Fruit fly (Drosophila melanogaster) whole organism, embryonic: Measurements from ENCODE around the gene Cyp312a1.

Experiments used
- ATbp ChIP-seq: fragments of 200-800 bp; sonication (Bioruptor generic); optimal IDR thresholded peaks from 2 replicates; lab custom pipeline; 2017; ENCODE audit warnings: missing biosample characterization, mild to moderate bottlenecking, missing genetic modification characterization, missing genetic modification reagents
- CG10565 ChIP-seq: fragments of 200-800 bp; sonication (Bioruptor generic); optimal IDR thresholded peaks from 3 replicates; lab custom pipeline; 2016; ENCODE audit warnings: missing biosample characterization, mild to moderate bottlenecking, missing genetic modification characterization
- CG11696 ChIP-seq: fragments of 200-800 bp; sonication (Bioruptor generic); IDR thresholded peaks from 2 replicates; pipeline ENCODE4 v1.3.6; 2022; ENCODE audit warnings: missing biosample characterization, missing genetic modification characterization
- CG12071 ChIP-seq: fragments of 200-800 bp; sonication (Bioruptor generic); optimal IDR thresholded peaks from 3 replicates; lab custom pipeline; 2018; ENCODE audit warnings: missing biosample characterization, mild to moderate bottlenecking, missing genetic modification characterization
- CG12155 ChIP-seq: fragments of 200-800 bp; sonication (Bioruptor generic); optimal IDR thresholded peaks from 3 replicates; lab custom pipeline; 2016; ENCODE audit warnings: missing biosample characterization, missing genetic modification characterization
- CG1233 ChIP-seq: fragments of 200-800 bp; sonication (Bioruptor generic); optimal IDR thresholded peaks from 4 replicates; lab custom pipeline; 2018; ENCODE audit warnings: missing biosample characterization, mild to moderate bottlenecking, missing genetic modification characterization
- CG15011 ChIP-seq: fragments of 200-800 bp; sonication (Bioruptor generic); optimal IDR thresholded peaks from 3 replicates; lab custom pipeline; 2018; ENCODE audit warnings: missing biosample characterization, mild to moderate bottlenecking, missing genetic modification characterization
- CG15696 ChIP-seq: fragments of 200-800 bp; sonication (Bioruptor generic); optimal IDR thresholded peaks from 2 replicates; lab custom pipeline; 2019; ENCODE audit warnings: missing biosample characterization, mild to moderate bottlenecking, missing genetic modification characterization, moderate library complexity
- CG1603 ChIP-seq: fragments of 200-800 bp; sonication (Bioruptor generic); optimal IDR thresholded peaks from 2 replicates; lab custom pipeline; 2019; ENCODE audit warnings: missing biosample characterization, mild to moderate bottlenecking, missing genetic modification characterization, moderate library complexity
- CG1647 ChIP-seq: fragments of 200-800 bp; sonication (Bioruptor generic); optimal IDR thresholded peaks from 3 replicates; lab custom pipeline; 2016; ENCODE audit warnings: missing biosample characterization, missing genetic modification characterization
- CG17328 ChIP-seq: fragments of 200-800 bp; sonication (Bioruptor generic); IDR thresholded peaks from 2 replicates; pipeline ENCODE4 v1.3.6; 2022; ENCODE audit warnings: missing biosample characterization, missing genetic modification characterization
- CG17912 ChIP-seq: fragments of 200-800 bp; sonication (Bioruptor generic); optimal IDR thresholded peaks from 2 replicates; lab custom pipeline; 2018; ENCODE audit warnings: missing biosample characterization, mild to moderate bottlenecking, missing genetic modification characterization
- CG2889 ChIP-seq: fragments of 200-800 bp; sonication (Bioruptor generic); IDR thresholded peaks from 3 replicates; pipeline ENCODE4 v1.3.6; 2022; ENCODE audit warnings: missing biosample characterization, missing genetic modification characterization
- CG31224 ChIP-seq: fragments of 200-800 bp; sonication (Bioruptor generic); IDR thresholded peaks from 2 replicates; pipeline ENCODE4 v1.3.6; 2022; ENCODE audit warnings: missing biosample characterization, missing genetic modification characterization
- CG3281 ChIP-seq: fragments of 200-800 bp; sonication (Bioruptor generic); optimal IDR thresholded peaks from 3 replicates; lab custom pipeline; 2017; ENCODE audit warnings: missing biosample characterization, mild to moderate bottlenecking, missing genetic modification characterization
- CG4360 ChIP-seq: fragments of 200-800 bp; sonication (Bioruptor generic); IDR thresholded peaks from 2 replicates; pipeline ENCODE4 v1.3.6; 2022; ENCODE audit warnings: missing biosample characterization, missing genetic modification characterization
- CG4617 ChIP-seq: fragments of 200-800 bp; sonication (Bioruptor generic); optimal IDR thresholded peaks from 3 replicates; lab custom pipeline; 2016; ENCODE audit warnings: missing biosample characterization, missing genetic modification characterization, borderline replicate concordance
- CG4820 ChIP-seq: fragments of 200-800 bp; sonication (Bioruptor generic); optimal IDR thresholded peaks from 3 replicates; lab custom pipeline; 2016; ENCODE audit warnings: missing biosample characterization, missing genetic modification characterization
- CG5953 ChIP-seq: fragments of 200-800 bp; sonication (Bioruptor generic); IDR thresholded peaks from 2 replicates; pipeline ENCODE4 v1.3.6; 2022; ENCODE audit warnings: missing biosample characterization, missing genetic modification characterization
- CG6683 ChIP-seq: fragments of 200-800 bp; sonication (Bioruptor generic); optimal IDR thresholded peaks from 2 replicates; lab custom pipeline; 2017; ENCODE audit warnings: missing biosample characterization, mild to moderate bottlenecking, missing genetic modification characterization, missing genetic modification reagents
- CG6813 ChIP-seq: fragments of 200-800 bp; sonication (Bioruptor generic); optimal IDR thresholded peaks from 2 replicates; lab custom pipeline; 2017; ENCODE audit warnings: missing biosample characterization, missing genetic modification characterization, mild to moderate bottlenecking, moderate library complexity, missing genetic modification reagents
- CG7786 ChIP-seq: fragments of 200-800 bp; sonication (Bioruptor generic); optimal IDR thresholded peaks from 2 replicates; lab custom pipeline; 2016; ENCODE audit warnings: missing biosample characterization, missing genetic modification characterization
- CG8290 ChIP-seq, 3 experiments: fragments of 200-800 bp; sonication (Bioruptor generic); optimal IDR thresholded peaks; 2 replicates each; lab custom pipeline; 2016 to 2019; ENCODE audit warnings: missing biosample characterization in 3 of 3, missing genetic modification characterization in 3 of 3, mild to moderate bottlenecking in 2 of 3, moderate library complexity in 1 of 3
- CG8765 ChIP-seq: fragments of 200-800 bp; sonication (Bioruptor generic); IDR thresholded peaks from 2 replicates; pipeline ENCODE4 v1.3.6; 2022; ENCODE audit warnings: missing biosample characterization, missing genetic modification characterization
- CG9727 ChIP-seq: fragments of 200-800 bp; sonication (Bioruptor generic); optimal IDR thresholded peaks from 3 replicates; lab custom pipeline; 2017; ENCODE audit warnings: missing biosample characterization, mild to moderate bottlenecking, missing genetic modification characterization
- Chrac-16 ChIP-seq: fragments of 200-800 bp; sonication (Bioruptor generic); optimal IDR thresholded peaks from 3 replicates; lab custom pipeline; 2016; ENCODE audit warnings: missing biosample characterization, missing genetic modification characterization
- Doc2 ChIP-seq: fragments of 200-800 bp; sonication (Bioruptor generic); IDR thresholded peaks from 2 replicates; pipeline ENCODE4 v1.3.6; 2022; ENCODE audit warnings: missing biosample characterization, missing genetic modification characterization
- Drgx ChIP-seq: fragments of 200-800 bp; sonication (Bioruptor generic); IDR thresholded peaks from 2 replicates; pipeline ENCODE4 v1.3.6; 2022; ENCODE audit warnings: missing biosample characterization, missing genetic modification characterization
- Fer3 ChIP-seq: fragments of 200-800 bp; sonication (Bioruptor generic); optimal IDR thresholded peaks from 2 replicates; lab custom pipeline; 2018; ENCODE audit warnings: missing biosample characterization, mild to moderate bottlenecking, missing genetic modification characterization, moderate library complexity
- HLH4C ChIP-seq: fragments of 200-800 bp; sonication (Bioruptor generic); IDR thresholded peaks from 3 replicates; pipeline ENCODE4 v1.3.6; 2022; ENCODE audit warnings: missing biosample characterization, missing genetic modification characterization; ENCODE audit not compliant: partially characterized antibody
- Hey ChIP-seq: fragments of 200-800 bp; sonication (Bioruptor generic); optimal IDR thresholded peaks from 3 replicates; lab custom pipeline; 2018; ENCODE audit warnings: missing biosample characterization, mild to moderate bottlenecking, missing genetic modification characterization
- Hr39 ChIP-seq: fragments of >200 bp; optimal IDR thresholded peaks from 2 replicates; lab custom pipeline; 2017
- Mad ChIP-seq: fragments of 200-800 bp; sonication (Bioruptor generic); optimal IDR thresholded peaks from 2 replicates; lab custom pipeline; 2016; ENCODE audit warnings: missing biosample characterization, missing genetic modification characterization
- Nf-YC ChIP-seq: fragments of 200-800 bp; optimal IDR thresholded peaks from 3 replicates; lab custom pipeline; 2019; ENCODE audit warnings: missing biosample characterization, mild to moderate bottlenecking, missing genetic modification characterization, moderate library complexity
- Pdp1 ChIP-seq, 2 experiments: fragments of 200-800 bp; sonication (Bioruptor generic); optimal IDR thresholded peaks; 3 replicates each; lab custom pipeline; 2016; ENCODE audit warnings: missing biosample characterization in 2 of 2, missing genetic modification characterization in 2 of 2, mild to moderate bottlenecking in 1 of 2, moderate library complexity in 1 of 2
- Sin3A ChIP-seq: fragments of >200 bp; optimal IDR thresholded peaks from 2 replicates; lab custom pipeline; 2018
- Spps ChIP-seq: fragments of 200-800 bp; sonication (Bioruptor generic); optimal IDR thresholded peaks from 2 replicates; lab custom pipeline; 2018; ENCODE audit warnings: missing biosample characterization, mild to moderate bottlenecking, missing genetic modification characterization
- Xbp1 ChIP-seq: fragments of 200-800 bp; sonication (Bioruptor generic); optimal IDR thresholded peaks from 3 replicates; lab custom pipeline; 2016; ENCODE audit warnings: missing biosample characterization, mild to moderate bottlenecking, missing genetic modification characterization
- abd-A ChIP-seq: fragments of 200-800 bp; sonication (Bioruptor generic); optimal IDR thresholded peaks from 3 replicates; lab custom pipeline; 2019; ENCODE audit warnings: missing biosample characterization, mild to moderate bottlenecking, missing genetic modification characterization, moderate library complexity
- ems ChIP-seq: fragments of 200-800 bp; sonication (Bioruptor generic); optimal IDR thresholded peaks from 3 replicates; lab custom pipeline; 2016; ENCODE audit warnings: missing biosample characterization, missing genetic modification characterization
- gem ChIP-seq: fragments of 200-800 bp; sonication (Bioruptor generic); optimal IDR thresholded peaks from 2 replicates; lab custom pipeline; 2019; ENCODE audit warnings: missing biosample characterization, mild to moderate bottlenecking, missing genetic modification characterization, moderate library complexity
- grn ChIP-seq: fragments of 200-800 bp; sonication (Bioruptor generic); optimal IDR thresholded peaks from 3 replicates; lab custom pipeline; 2017; ENCODE audit warnings: missing biosample characterization, missing genetic modification characterization
- h ChIP-seq: fragments of >200 bp; optimal IDR thresholded peaks from 2 replicates; lab custom pipeline; 2017
- lov ChIP-seq, 2 experiments: fragments of 200-800 bp in 1 of 2; fragments of >200 bp in 1 of 2; sonication (Bioruptor generic) in 1 of 2; IDR thresholded peaks in 1 of 2; optimal IDR thresholded peaks in 1 of 2; 2 replicates in 1 of 2; 3 replicates in 1 of 2; pipeline versions ENCODE4 v1.3.6 to Lab custom; 2017 to 2022; ENCODE audit warnings: missing biosample characterization in 1 of 2, missing genetic modification characterization in 1 of 2
- otp ChIP-seq: fragments of 200-800 bp; sonication (Bioruptor generic); IDR thresholded peaks from 3 replicates; pipeline ENCODE4, ENCODE4 v1.3.6; 2022; ENCODE audit warnings: missing biosample characterization, missing genetic modification characterization
- pfk ChIP-seq: fragments of 200-800 bp; sonication (Bioruptor generic); optimal IDR thresholded peaks from 2 replicates; lab custom pipeline; 2018; ENCODE audit warnings: missing biosample characterization, mild to moderate bottlenecking, missing genetic modification characterization, moderate library complexity
- phol ChIP-seq: fragments of 200-800 bp; sonication (Bioruptor generic); optimal IDR thresholded peaks from 3 replicates; lab custom pipeline; 2018; ENCODE audit warnings: missing biosample characterization, mild to moderate bottlenecking, missing genetic modification characterization, moderate library complexity
- run ChIP-seq: fragments of 200-800 bp; sonication (Bioruptor generic); optimal IDR thresholded peaks from 3 replicates; lab custom pipeline; 2018; ENCODE audit warnings: missing biosample characterization, mild to moderate bottlenecking, missing genetic modification characterization
- ssp ChIP-seq: fragments of 200-800 bp; sonication (Bioruptor generic); IDR thresholded peaks from 2 replicates; pipeline ENCODE4 v1.3.6; 2022; ENCODE audit warnings: missing biosample characterization, missing genetic modification characterization
- tll ChIP-seq, 2 experiments: fragments of 200-800 bp in 1 of 2; fragments of >200 bp in 1 of 2; sonication (Bioruptor generic) in 1 of 2; optimal IDR thresholded peaks; 2 replicates each; lab custom pipeline; 2017 to 2019; ENCODE audit warnings: missing biosample characterization in 2 of 2, missing genetic modification characterization in 2 of 2, mild to moderate bottlenecking in 1 of 2, moderate library complexity in 1 of 2
- vnd ChIP-seq: fragments of 200-800 bp; sonication (Bioruptor generic); IDR thresholded peaks from 3 replicates; pipeline ENCODE4 v1.3.6; 2022; ENCODE audit warnings: missing biosample characterization, missing genetic modification characterization; ENCODE audit not compliant: partially characterized antibody
- yki ChIP-seq: fragments of >200 bp; optimal IDR thresholded peaks from 3 replicates; lab custom pipeline; 2018

The Cyp312a1 gene

DNA sequence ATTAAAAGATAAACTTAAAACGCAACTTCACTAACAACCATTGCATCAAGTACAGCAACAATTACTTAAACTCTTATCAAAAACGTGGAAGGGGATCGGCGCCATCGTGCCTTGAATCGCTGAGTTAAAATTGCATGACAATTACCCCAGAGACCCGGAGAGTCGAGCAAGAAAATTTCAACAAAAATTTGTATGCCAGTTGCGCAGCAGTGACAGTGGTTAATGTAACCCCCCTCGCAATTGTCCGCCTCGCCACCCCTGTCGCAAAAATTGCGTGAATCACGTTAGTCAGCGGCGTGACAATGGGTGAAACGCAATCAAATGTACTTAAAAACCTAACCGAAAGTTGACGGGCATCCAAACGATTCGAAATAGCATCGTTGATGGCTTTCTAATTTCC lies 32.8 kb downstream of the Cyp312a1 start (continued):
- TF ChIP-seq CG6683 (GFP tag; lab: Kevin White, UChicago) (no peak), ems (no peak), ssp (GFP tag; lab: Robert Waterston, UW) (no peak), Xbp1 (GFP tag; lab: Kevin White, UChicago) (no peak), CG4360 (no peak), CG4820 (GFP tag; lab: Kevin White, UChicago) (no peak), CG10565 (no peak), vnd (GFP tag; lab: Robert Waterston, UW) (no peak), CG5953 (GFP tag; lab: Robert Waterston, UW) (0 out of 2 replicates have a peak, but pooled peaks have one; percentile 14), CG15696 (no peak), h (lab: Kevin White, UChicago) (no peak), yki (lab: Kevin White, UChicago) (no peak), Mad (GFP tag; lab: Kevin White, UChicago) (no peak), HLH4C (no peak), CG7786 (GFP tag; lab: Kevin White, UChicago) (no peak), CG8290 (GFP tag; optimal IDR thresholded peaks at IDR 0.05; lab: Kevin White, UChicago) (no peak), CG8290 (tag; optimal IDR thresholded peaks at IDR 0.05; lab: Kevin White, UChicago) (peak in 1 of 2 experiments; percentile 38), CG1233 (GFP tag; lab: Kevin White, UChicago) (no peak), CG11696 (GFP tag; lab: Robert Waterston, UW) (no peak), CG4617 (GFP tag; lab: Kevin White, UChicago) (no peak), CG3281 (GFP tag; lab: Kevin White, UChicago) (no peak), Pdp1 (GFP tag; optimal IDR thresholded peaks at IDR 0.05; lab: Kevin White, UChicago) (no peak), Nf-YC (tag; lab: Kevin White, UChicago) (no peak), Sin3A (lab: Kevin White, UChicago) (no peak), CG15011 (GFP tag; lab: Kevin White, UChicago) (no peak), CG12071 (GFP tag; lab: Kevin White, UChicago) (no peak), Spps (tag; lab: Kevin White, UChicago) (no peak)
- TF ChIP-seq, all 482 proteins: peak for 21

- TF ChIP-seq phol (peak; percentile 2), CG12155 (GFP tag; lab: Kevin White, UChicago) (no peak), Drgx (peak; percentile 51; the same call in 1 of the 2 replicates), gem (peak; percentile 27), run (tag; lab: Kevin White, UChicago) (no peak), CG2889 (GFP tag; lab: Robert Waterston, UW) (no peak), CG31224 (GFP tag; lab: Robert Waterston, UW) (no peak), tll (GFP tag; optimal IDR thresholded peaks at IDR 0.05; lab: Kevin White, UChicago) (no peak), Fer3 (tag; lab: Kevin White, UChicago) (no peak), Doc2 (no peak), ATbp (GFP tag; lab: Kevin White, UChicago) (no peak), CG1647 (GFP tag; lab: Kevin White, UChicago) (no peak), abd-A (no peak), Chrac-16 (no peak), otp (GFP tag; lab: Robert Waterston, UW) (no peak), CG17912 (GFP tag; lab: Kevin White, UChicago) (no peak), Hey (tag; lab: Kevin White, UChicago) (no peak), CG8765 (GFP tag; lab: Robert Waterston, UW) (no peak), lov (optimal IDR thresholded peaks at IDR 0.05; lab: Kevin White, UChicago) (no peak), lov (GFP tag; IDR thresholded peaks at IDR 0.05; lab: Robert Waterston, UW) (no peak), CG1603 (no peak), grn (GFP tag; lab: Kevin White, UChicago) (no peak), Hr39 (lab: Kevin White, UChicago) (no peak), CG17328 (GFP tag; lab: Robert Waterston, UW) (no peak), CG9727 (GFP tag; lab: Kevin White, UChicago) (no peak), CG6813 (GFP tag; lab: Kevin White, UChicago) (no peak), pfk (GFP tag; lab: Kevin White, UChicago) (no peak)
Observed at dm6 chr3L:18096726-18097125, 35.8 kb downstream of the Cyp312a1 start.
